Fruit fly (Drosophila melanogaster) whole organism, pupa: Measurements from ENCODE around the gene CG11693.

Source experiments
- Ets98B ChIP-seq: fragments of 200-800 bp; sonication (Bioruptor generic); IDR thresholded peaks from 2 replicates; pipeline ENCODE4 v1.3.6; 2022; ENCODE audit warnings: missing biosample characterization, missing genetic modification characterization
- Pif1B ChIP-seq: fragments of 200-800 bp; sonication (Bioruptor generic); optimal IDR thresholded peaks from 3 replicates; lab custom pipeline; 2016; ENCODE audit warnings: missing biosample characterization, missing genetic modification characterization
- gl ChIP-seq: fragments of 200-800 bp; sonication (Bioruptor generic); optimal IDR thresholded peaks from 2 replicates; lab custom pipeline; 2018; ENCODE audit warnings: missing biosample characterization, mild to moderate bottlenecking, missing genetic modification characterization

DNA sequence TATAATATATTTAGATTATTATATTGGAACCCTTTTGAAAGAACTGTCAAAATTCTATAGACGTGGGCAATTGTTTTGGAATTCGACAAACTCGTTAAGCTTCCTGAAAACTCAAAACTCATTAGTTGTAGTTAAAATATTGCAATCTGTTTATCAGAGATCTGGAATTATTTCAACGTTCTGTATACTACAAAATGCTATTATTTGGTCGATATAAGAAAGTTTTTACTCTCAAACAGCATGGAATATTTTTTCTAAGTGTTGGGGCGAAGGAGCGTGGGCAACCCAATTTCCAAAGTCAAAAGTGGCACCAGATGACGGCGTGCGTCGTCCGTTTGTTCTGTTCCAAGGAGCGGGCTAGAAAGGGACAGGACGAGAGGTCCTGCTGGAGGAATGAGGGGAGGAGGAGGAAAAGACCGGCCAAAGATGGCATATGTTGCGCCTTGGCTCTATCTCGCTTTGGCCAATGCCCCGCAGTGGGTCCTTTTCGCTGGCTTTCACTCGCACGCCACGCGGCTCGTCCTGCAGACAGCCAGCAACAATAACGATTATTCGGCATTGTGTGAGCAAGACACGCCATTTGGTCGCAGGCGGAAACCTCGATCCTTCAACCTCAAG lies 24.7 kb downstream of the CG11693 start:
- TF ChIP-seq Pif1B (GFP tag; lab: Kevin White, UChicago) (no peak), Ets98B (GFP tag; lab: Robert Waterston, UW) (no peak), gl (tag; lab: Kevin White, UChicago) (no peak)
